Worm (Caenorhabditis elegans) whole organism, L4 larva: ENCODE data around the gene B0252.11.

ENCODE experiments used
- D1046.2 ChIP-seq: fragments of 200-800 bp; sonication (Bioruptor generic); IDR thresholded peaks from 2 replicates; pipeline ENCODE4 v1.3.6; 2022; ENCODE audit warnings: missing genetic modification characterization, missing compliant biosample characterization
- F10B5.3 ChIP-seq: sonication (generic microtip); optimal IDR thresholded peaks from 2 replicates; lab custom pipeline; 2016; ENCODE audit warnings: mild to moderate bottlenecking, missing genetic modification characterization, missing compliant biosample characterization
- F37D6.2 ChIP-seq: sonication (generic microtip); optimal IDR thresholded peaks from 2 replicates; lab custom pipeline; 2016; ENCODE audit warnings: mild to moderate bottlenecking, missing genetic modification characterization, missing compliant biosample characterization
- T26A8.4 ChIP-seq: fragments of 200-800 bp; sonication (Bioruptor generic); IDR thresholded peaks from 2 replicates; pipeline ENCODE4 v1.3.6; 2022; ENCODE audit warnings: missing genetic modification characterization, missing compliant biosample characterization
- ZK337.2 ChIP-seq: fragments of 200-800 bp; sonication (Bioruptor generic); IDR thresholded peaks from 2 replicates; pipeline ENCODE4 v1.3.6; 2022; ENCODE audit warnings: missing genetic modification reagents, missing genetic modification characterization, missing compliant biosample characterization
- aha-1 ChIP-seq: fragments of 150-350 bp; peaks from one replicate; lab custom pipeline; 2014; ENCODE audit warnings: missing biosample characterization, missing genetic modification characterization
- ama-1 ChIP-seq: fragments of 150-350 bp; optimal IDR thresholded peaks from 2 replicates; lab custom pipeline; 2014; ENCODE audit warnings: inconsistent platforms, mixed read lengths
- arid-1 ChIP-seq: fragments of 200-800 bp; sonication (Bioruptor generic); conservative IDR thresholded peaks from 2 replicates; pipeline ENCODE4 v1.3.6; 2022; ENCODE audit warnings: missing genetic modification reagents, missing genetic modification characterization, missing compliant biosample characterization
- ceh-28 ChIP-seq: fragments of 150-350 bp; optimal IDR thresholded peaks from 2 replicates; lab custom pipeline; 2014; ENCODE audit warnings: missing biosample characterization, missing genetic modification reagents, missing genetic modification characterization
- ceh-32 ChIP-seq: sonication (generic microtip); optimal IDR thresholded peaks from 2 replicates; lab custom pipeline; 2016; ENCODE audit warnings: mild to moderate bottlenecking, missing genetic modification characterization, missing compliant biosample characterization; ENCODE audit not compliant: poor library complexity
- ceh-44 ChIP-seq: fragments of 200-800 bp; sonication (Bioruptor generic); IDR thresholded peaks from 2 replicates; pipeline ENCODE4 v1.3.6; 2022; ENCODE audit warnings: missing genetic modification reagents, missing genetic modification characterization, missing compliant biosample characterization
- ces-1 ChIP-seq: fragments of 150-350 bp; sonication (generic microtip); optimal IDR thresholded peaks from 4 replicates; lab custom pipeline; 2014; ENCODE audit warnings: missing biosample characterization, missing genetic modification reagents, missing genetic modification characterization
- daf-16 ChIP-seq, 3 experiments: sonication (generic microtip); optimal IDR thresholded peaks; 2 replicates each; lab custom pipeline; 2016 to 2017; ENCODE audit warnings: missing genetic modification characterization in 3 of 3, missing genetic modification reagents in 3 of 3, mild to moderate bottlenecking in 2 of 3, missing compliant biosample characterization in 2 of 3, missing biosample characterization in 1 of 3, moderate library complexity in 1 of 3
- daf-8 ChIP-seq: fragments of 200-800 bp; sonication (Bioruptor generic); IDR thresholded peaks from 2 replicates; pipeline ENCODE4 v1.3.6; 2022; ENCODE audit warnings: missing genetic modification characterization, missing compliant biosample characterization
- dve-1 ChIP-seq: sonication (generic microtip); optimal IDR thresholded peaks from 2 replicates; lab custom pipeline; 2017; ENCODE audit warnings: antibody characterized with exemption, mild to moderate bottlenecking, missing genetic modification characterization, missing compliant biosample characterization; ENCODE audit not compliant: insufficient read depth
- egl-27 ChIP-seq: sonication (generic microtip); optimal IDR thresholded peaks from 3 replicates; lab custom pipeline; 2017; ENCODE audit warnings: missing biosample characterization, missing genetic modification reagents, missing genetic modification characterization
- egl-43 ChIP-seq: fragments of 200-800 bp; sonication (Bioruptor generic); IDR thresholded peaks from 2 replicates; pipeline ENCODE4 v1.3.6; 2022; ENCODE audit warnings: missing genetic modification reagents, missing genetic modification characterization, missing compliant biosample characterization
- fos-1 ChIP-seq: fragments of 150-350 bp; optimal IDR thresholded peaks from 2 replicates; lab custom pipeline; 2014; ENCODE audit warnings: missing biosample characterization, missing genetic modification characterization
- gei-8 ChIP-seq: fragments of 200-800 bp; sonication (Bioruptor generic); optimal IDR thresholded peaks from 2 replicates; lab custom pipeline; 2018; ENCODE audit warnings: mild to moderate bottlenecking, missing genetic modification characterization, missing compliant biosample characterization
- hlh-11 ChIP-seq: fragments of 200-800 bp; sonication (Bioruptor generic); optimal IDR thresholded peaks from 2 replicates; lab custom pipeline; 2018; ENCODE audit warnings: mild to moderate bottlenecking, missing genetic modification characterization, missing compliant biosample characterization
- hlh-30 ChIP-seq: sonication (generic microtip); optimal IDR thresholded peaks from 2 replicates; lab custom pipeline; 2017; ENCODE audit warnings: antibody characterized with exemption, mild to moderate bottlenecking, missing genetic modification characterization, missing compliant biosample characterization; ENCODE audit not compliant: insufficient read depth
- hmg-1.1 ChIP-seq: fragments of 200-800 bp; sonication (Bioruptor generic); IDR thresholded peaks from 2 replicates; pipeline ENCODE4 v1.3.6; 2022; ENCODE audit warnings: missing genetic modification reagents, missing genetic modification characterization, missing compliant biosample characterization
- lin-13 ChIP-seq: fragments of 150-350 bp; optimal IDR thresholded peaks from 2 replicates; lab custom pipeline; 2014; ENCODE audit warnings: missing biosample characterization, missing genetic modification reagents, missing genetic modification characterization
- lin-29 ChIP-seq: fragments of 200-800 bp; sonication (Bioruptor generic); IDR thresholded peaks from 2 replicates; pipeline ENCODE4 v1.3.6; 2022; ENCODE audit warnings: missing genetic modification reagents, missing genetic modification characterization, missing compliant biosample characterization
- lin-38 ChIP-seq: fragments of 200-800 bp; sonication (Bioruptor generic); IDR thresholded peaks from 2 replicates; pipeline ENCODE4 v1.3.6; 2022; ENCODE audit warnings: missing genetic modification reagents, missing genetic modification characterization, missing compliant biosample characterization
- lir-3 ChIP-seq: sonication (generic microtip); optimal IDR thresholded peaks from 2 replicates; lab custom pipeline; 2016; ENCODE audit warnings: mild to moderate bottlenecking, missing genetic modification characterization, missing compliant biosample characterization
- lsy-2 ChIP-seq, 2 experiments: fragments of 150-350 bp in 1 of 2; sonication (generic microtip) in 1 of 2; optimal IDR thresholded peaks; 2 replicates each; lab custom pipeline; 2014 to 2017; ENCODE audit warnings: missing biosample characterization in 2 of 2, missing genetic modification characterization in 2 of 2
- madf-9 ChIP-seq: fragments of 200-800 bp; sonication (Bioruptor generic); conservative IDR thresholded peaks from 2 replicates; pipeline ENCODE4 v1.3.6; 2022; ENCODE audit warnings: missing genetic modification reagents, missing genetic modification characterization, missing compliant biosample characterization
- mdt-29 ChIP-seq: fragments of 200-800 bp; sonication (Bioruptor generic); IDR thresholded peaks from 2 replicates; pipeline ENCODE4 v1.3.6; 2022; ENCODE audit warnings: missing genetic modification reagents, missing genetic modification characterization, missing compliant biosample characterization
- mep-1 ChIP-seq: fragments of 150-350 bp; sonication (generic microtip); optimal IDR thresholded peaks from 3 replicates; lab custom pipeline; 2014; ENCODE audit warnings: missing biosample characterization, missing genetic modification characterization
- mxl-2 ChIP-seq: fragments of 200-800 bp; sonication (Bioruptor generic); conservative IDR thresholded peaks from 2 replicates; pipeline ENCODE4 v1.3.6; 2022; ENCODE audit warnings: missing genetic modification reagents, missing genetic modification characterization, missing compliant biosample characterization
- nhr-10 ChIP-seq: fragments of 150-350 bp; optimal IDR thresholded peaks from 2 replicates; lab custom pipeline; 2014; ENCODE audit warnings: missing biosample characterization, missing genetic modification characterization
- nhr-11 ChIP-seq: fragments of 150-350 bp; optimal IDR thresholded peaks from 2 replicates; lab custom pipeline; 2014; ENCODE audit warnings: missing biosample characterization, missing genetic modification characterization
- nhr-48 ChIP-seq: sonication (generic microtip); optimal IDR thresholded peaks from 2 replicates; lab custom pipeline; 2016; ENCODE audit warnings: mild to moderate bottlenecking, missing genetic modification characterization, missing compliant biosample characterization
- nhr-6 ChIP-seq: fragments of 150-350 bp; optimal IDR thresholded peaks from 2 replicates; lab custom pipeline; 2014; ENCODE audit warnings: missing biosample characterization, missing genetic modification characterization
- nhr-77 ChIP-seq: fragments of 150-350 bp; optimal IDR thresholded peaks from 2 replicates; lab custom pipeline; 2014; ENCODE audit warnings: missing biosample characterization, missing genetic modification characterization
- pha-4 ChIP-seq, 2 experiments: fragments of 150-350 bp in 1 of 2; fragments of 200-800 bp in 1 of 2; sonication (Bioruptor generic) in 1 of 2; IDR thresholded peaks in 1 of 2; optimal IDR thresholded peaks in 1 of 2; 2 replicates each; pipeline versions ENCODE4 v1.3.6 to Lab custom; 2014 to 2022; ENCODE audit warnings: missing genetic modification characterization in 2 of 2, missing genetic modification reagents in 2 of 2, missing biosample characterization in 1 of 2, missing compliant biosample characterization in 1 of 2
- rbr-2 ChIP-seq: sonication (generic microtip); optimal IDR thresholded peaks from 2 replicates; lab custom pipeline; 2016; ENCODE audit warnings: missing genotype, missing genetic modification characterization, missing compliant biosample characterization
- saeg-2 ChIP-seq: fragments of 200-800 bp; sonication (Bioruptor generic); IDR thresholded peaks from 2 replicates; pipeline ENCODE4 v1.3.6; 2022; ENCODE audit warnings: missing genetic modification reagents, missing genetic modification characterization, missing compliant biosample characterization
- set-16 ChIP-seq: fragments of 200-800 bp; sonication (Bioruptor generic); IDR thresholded peaks from 2 replicates; pipeline ENCODE4 v1.3.6; 2022; ENCODE audit warnings: missing genetic modification reagents, missing genetic modification characterization, missing compliant biosample characterization
- snpc-1.2 ChIP-seq: fragments of 200-800 bp; sonication (Bioruptor generic); IDR thresholded peaks from 2 replicates; pipeline ENCODE4 v1.3.6; 2022; ENCODE audit warnings: missing genetic modification reagents, missing genetic modification characterization, missing compliant biosample characterization
- snpc-4 ChIP-seq: fragments of 150-350 bp; optimal IDR thresholded peaks from 2 replicates; lab custom pipeline; 2014; ENCODE audit warnings: missing biosample characterization, missing genetic modification characterization
- spr-1 ChIP-seq: sonication (generic microtip); optimal IDR thresholded peaks from 2 replicates; lab custom pipeline; 2016; ENCODE audit warnings: mild to moderate bottlenecking, missing genetic modification characterization, missing compliant biosample characterization
- tra-1 ChIP-seq: fragments of 200-800 bp; sonication (Bioruptor generic); IDR thresholded peaks from 2 replicates; pipeline ENCODE4 v1.3.6; 2022; ENCODE audit warnings: missing genetic modification reagents, missing genetic modification characterization, missing compliant biosample characterization
- unc-62 ChIP-seq, 3 experiments: fragments of 150-350 bp in 1 of 3; sonication (generic microtip); optimal IDR thresholded peaks in 2 of 3; peaks in 1 of 3; 1 replicate in 1 of 3; 2 replicates in 2 of 3; lab custom pipeline; 2014 to 2017; ENCODE audit warnings: missing biosample characterization in 3 of 3, missing genetic modification characterization in 3 of 3, missing genetic modification reagents in 3 of 3, missing genotype in 1 of 3
- zip-11 ChIP-seq: fragments of 200-800 bp; sonication (Bioruptor generic); IDR thresholded peaks from 2 replicates; pipeline ENCODE4 v1.3.6; 2022; ENCODE audit warnings: missing genetic modification characterization, missing compliant biosample characterization
- ztf-7 ChIP-seq: fragments of 150-350 bp; optimal IDR thresholded peaks from 2 replicates; lab custom pipeline; 2014; ENCODE audit warnings: missing biosample characterization, missing genetic modification characterization

Gene B0252.11

DNA sequence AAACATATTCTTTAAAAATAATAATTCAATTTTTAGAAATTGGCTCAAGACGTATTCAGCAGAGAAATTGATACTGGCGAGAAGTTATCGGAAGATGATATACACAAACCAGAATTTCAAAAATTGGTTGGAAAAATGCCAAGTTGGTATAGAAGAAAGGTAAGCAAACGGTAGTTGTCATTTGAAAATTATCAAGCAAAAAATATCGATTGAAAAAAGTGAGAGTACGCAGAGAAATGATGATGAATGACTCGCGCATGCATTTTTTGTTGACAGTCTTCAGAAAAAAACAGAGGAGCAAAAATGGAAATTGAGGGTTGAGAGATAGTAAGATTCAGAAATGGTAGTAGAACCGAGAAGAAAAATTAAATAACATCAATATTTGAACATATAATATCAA is 15.4 kb upstream of the B0252.11 start:
- TF ChIP-seq hlh-11 (tag; lab: Kevin White, UChicago) (no peak), daf-16 (GFP tag; optimal IDR thresholded peaks at IDR 0.05; lab: Kevin White, UChicago) (no peak), daf-16 (tag; optimal IDR thresholded peaks at IDR 0.05; lab: Kevin White, UChicago) (peak; percentile 40), unc-62 (GFP tag; optimal IDR thresholded peaks at IDR 0.05 in 1 of 2; lab: Kevin White, UChicago) (peak in 1 of 2 experiments; percentile 37), unc-62 (tag; optimal IDR thresholded peaks at IDR 0.05; lab: Kevin White, UChicago) (no peak), ceh-28 (tag; lab: Kevin White, UChicago) (peak; percentile 64)

ce11 chrII:6930072-6930471 is 12.5 kb upstream of the B0252.11 start:
- peak; percentile 19 for TF ChIP-seq hlh-11 (tag; lab: Kevin White, UChicago)
- no peak for TF ChIP-seq nhr-10 (tag; lab: Kevin White, UChicago)
- TF ChIP-seq F10B5.3 (tag; lab: Kevin White, UChicago): no peak
- no peak for TF ChIP-seq fos-1 (tag; lab: Kevin White, UChicago)
- TF ChIP-seq egl-43 (GFP tag; lab: Robert Waterston, UW): no peak
- TF ChIP-seq lsy-2 (tag; optimal IDR thresholded peaks at IDR 0.05; lab: Kevin White, UChicago): peak in 1 of 2 experiments; percentile 20

DNA sequence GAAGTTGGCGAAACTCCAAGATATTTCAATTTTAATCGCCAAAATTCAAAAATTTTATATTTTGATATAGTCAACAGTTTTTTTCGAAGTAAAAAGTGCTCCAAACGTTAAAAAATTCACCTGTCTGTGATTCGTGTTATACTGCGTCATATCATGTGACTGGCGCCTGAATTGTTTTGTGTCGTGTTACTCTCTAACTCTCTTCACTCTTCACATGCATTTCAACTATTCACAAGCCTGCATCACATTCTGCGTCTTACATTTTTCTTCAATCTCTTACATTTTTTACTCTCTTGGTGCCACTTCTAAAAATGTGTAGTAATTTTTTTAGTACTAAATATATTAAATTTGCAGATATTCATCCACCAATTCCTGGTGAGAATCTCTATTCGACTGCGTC is 10.8 kb upstream of the B0252.11 start, which contains the start of gene flcn-1:
flcn-1 (plus strand) TSS at position 348 of the 400 bp plus-strand sequence.
- TF ChIP-seq dve-1 (tag; lab: Kevin White, UChicago) (peak; percentile 56), ama-1 (lab: Kevin White, UChicago) (no peak), spr-1 (no peak), ces-1 (GFP tag; lab: Kevin White, UChicago) (no peak), nhr-11 (tag; lab: Kevin White, UChicago) (no peak), tra-1 (no peak), hlh-30 (tag; lab: Kevin White, UChicago) (peak; percentile 96), arid-1 (GFP tag; lab: Robert Waterston, UW) (no peak), lin-38 (GFP tag; lab: Robert Waterston, UW) (no peak), madf-9 (GFP tag; lab: Robert Waterston, UW) (no peak), egl-27 (no peak), rbr-2 (tag; lab: Kevin White, UChicago) (peak; percentile 16), D1046.2 (GFP tag; lab: Robert Waterston, UW) (no peak), nhr-48 (tag; lab: Kevin White, UChicago) (no peak), ceh-44 (GFP tag; lab: Robert Waterston, UW) (no peak), mep-1 (tag; lab: Kevin White, UChicago) (peak; percentile 57), ZK337.2 (no peak), aha-1 (tag; lab: Kevin White, UChicago) (no peak), snpc-1.2 (no peak), mxl-2 (GFP tag; lab: Robert Waterston, UW) (no peak), hmg-1.1 (GFP tag; lab: Robert Waterston, UW) (no peak), saeg-2 (GFP tag; lab: Robert Waterston, UW) (no peak), mdt-29 (GFP tag; lab: Robert Waterston, UW) (no peak), F37D6.2 (no peak), ztf-7 (tag; lab: Kevin White, UChicago) (peak; percentile 51), T26A8.4 (no peak), gei-8 (no peak), lir-3 (no peak), daf-8 (no peak), F10B5.3 (tag; lab: Kevin White, UChicago) (no peak), lin-29 (GFP tag; lab: Robert Waterston, UW) (no peak), pha-4 (GFP tag; IDR thresholded peaks at IDR 0.05; lab: Robert Waterston, UW) (no peak), pha-4 (tag; optimal IDR thresholded peaks at IDR 0.05; lab: Kevin White, UChicago) (peak; percentile 38), nhr-6 (tag; lab: Kevin White, UChicago) (no peak), ceh-32 (no peak), zip-11 (GFP tag; lab: Robert Waterston, UW) (no peak), nhr-77 (no peak), snpc-4 (no peak), lin-13 (GFP tag; lab: Kevin White, UChicago) (no peak), set-16 (GFP tag; lab: Robert Waterston, UW) (no peak)
